Worm (Caenorhabditis elegans) whole organism, early embryonic: Measurements from ENCODE around the gene sfxn-1.1.

Experiments used
- ceh-13 ChIP-seq: fragments of 200-800 bp; sonication (Bioruptor generic); optimal IDR thresholded peaks from 2 replicates; lab custom pipeline; 2018; ENCODE audit warnings: mild to moderate bottlenecking, missing genetic modification characterization, missing compliant biosample characterization
- tbx-37 ChIP-seq: fragments of 200-800 bp; sonication (Bioruptor generic); conservative IDR thresholded peaks from 2 replicates; pipeline ENCODE4 v1.3.6; 2022; ENCODE audit warnings: missing genetic modification reagents, missing genetic modification characterization, missing compliant biosample characterization

ce11 chrII:9481427-9481826, 37.3 kb downstream of the sfxn-1.1 start:
- no peak for TF ChIP-seq tbx-37 (GFP tag; lab: Robert Waterston, UW)
- no peak for TF ChIP-seq ceh-13
